Worm (Caenorhabditis elegans) whole organism, L3 larva: ENCODE measurements around the gene dpy-30.

ENCODE experiments used
- R02D3.7 ChIP-seq: fragments of 150-350 bp; optimal IDR thresholded peaks from 2 replicates; lab custom pipeline; 2014; ENCODE audit warnings: missing biosample characterization, missing genetic modification characterization
- aly-2 ChIP-seq: fragments of 150-350 bp; optimal IDR thresholded peaks from 2 replicates; lab custom pipeline; 2014; ENCODE audit warnings: missing biosample characterization, missing genetic modification characterization
- ceh-16 ChIP-seq: sonication (generic microtip); optimal IDR thresholded peaks from 2 replicates; lab custom pipeline; 2017; ENCODE audit warnings: missing biosample characterization, missing genetic modification characterization
- ceh-82 ChIP-seq: fragments of 150-350 bp; optimal IDR thresholded peaks from 2 replicates; lab custom pipeline; 2014; ENCODE audit warnings: missing biosample characterization, missing genetic modification characterization
- fkh-10 ChIP-seq: sonication (generic microtip); optimal IDR thresholded peaks from 2 replicates; lab custom pipeline; 2017; ENCODE audit warnings: missing biosample characterization, missing genetic modification reagents, missing genetic modification characterization
- lin-39 ChIP-seq: fragments of 150-350 bp; optimal IDR thresholded peaks from 2 replicates; lab custom pipeline; 2018; ENCODE audit warnings: missing biosample characterization, missing genetic modification reagents, missing genetic modification characterization
- lsy-12 ChIP-seq: sonication (generic microtip); optimal IDR thresholded peaks from 2 replicates; lab custom pipeline; 2016; ENCODE audit warnings: mild to moderate bottlenecking, missing genetic modification characterization, missing compliant biosample characterization
- nfya-1 ChIP-seq: sonication (generic microtip); optimal IDR thresholded peaks from 2 replicates; lab custom pipeline; 2017; ENCODE audit warnings: missing genetic modification characterization, mild to moderate bottlenecking, missing compliant biosample characterization, antibody characterized with exemption, moderate library complexity; ENCODE audit not compliant: insufficient read depth
- nhr-11 ChIP-seq: fragments of 150-350 bp; optimal IDR thresholded peaks from 2 replicates; lab custom pipeline; 2014; ENCODE audit warnings: missing biosample characterization, missing genetic modification characterization
- nhr-25 ChIP-seq: sonication (generic microtip); optimal IDR thresholded peaks from 2 replicates; lab custom pipeline; 2017; ENCODE audit warnings: missing biosample characterization, missing genetic modification characterization
- pqm-1 ChIP-seq: fragments of 150-350 bp; optimal IDR thresholded peaks from 2 replicates; lab custom pipeline; 2017; ENCODE audit warnings: missing biosample characterization, missing genetic modification characterization, inconsistent platforms
- tbx-2 ChIP-seq: sonication (generic microtip); optimal IDR thresholded peaks from 2 replicates; lab custom pipeline; 2016; ENCODE audit warnings: mild to moderate bottlenecking, missing genetic modification characterization, missing compliant biosample characterization
- unc-39 ChIP-seq: sonication (generic microtip); optimal IDR thresholded peaks from 4 replicates; lab custom pipeline; 2017; ENCODE audit warnings: missing biosample characterization, missing genetic modification characterization
- zag-1 ChIP-seq: fragments of 150-350 bp; optimal IDR thresholded peaks from 2 replicates; lab custom pipeline; 2014; ENCODE audit warnings: missing biosample characterization, missing genetic modification characterization

ce11 chrV:12194275-12194674 lies 3.0 kb downstream of the dpy-30 start, which contains the start of gene ogdh-2:
- TF ChIP-seq R02D3.7 (tag; lab: Kevin White, UChicago), result no peak
- no peak for TF ChIP-seq ceh-82 (tag; lab: Kevin White, UChicago)
- TF ChIP-seq pqm-1 (tag; lab: Kevin White, UChicago), result no peak
- TF ChIP-seq tbx-2 (tag; lab: Kevin White, UChicago), result no peak
- no peak for TF ChIP-seq nfya-1
- no peak for TF ChIP-seq fkh-10 (GFP tag; lab: Kevin White, UChicago)
- no peak for TF ChIP-seq aly-2 (tag; lab: Kevin White, UChicago)
- TF ChIP-seq lsy-12 (tag; lab: Kevin White, UChicago), result no peak
- no peak for TF ChIP-seq ceh-16 (tag; lab: Kevin White, UChicago)
- TF ChIP-seq nhr-25 (tag; lab: Kevin White, UChicago), result peak; percentile 12
- no peak for TF ChIP-seq unc-39 (tag; lab: Kevin White, UChicago)
- TF ChIP-seq zag-1 (tag; lab: Kevin White, UChicago), result no peak
- no peak for TF ChIP-seq lin-39 (tag; lab: Kevin White, UChicago)
- TF ChIP-seq nhr-11, result no peak
